Worm (Caenorhabditis elegans): Measurements from ENCODE around the gene vps-37.

vps-37 gene

DNA sequence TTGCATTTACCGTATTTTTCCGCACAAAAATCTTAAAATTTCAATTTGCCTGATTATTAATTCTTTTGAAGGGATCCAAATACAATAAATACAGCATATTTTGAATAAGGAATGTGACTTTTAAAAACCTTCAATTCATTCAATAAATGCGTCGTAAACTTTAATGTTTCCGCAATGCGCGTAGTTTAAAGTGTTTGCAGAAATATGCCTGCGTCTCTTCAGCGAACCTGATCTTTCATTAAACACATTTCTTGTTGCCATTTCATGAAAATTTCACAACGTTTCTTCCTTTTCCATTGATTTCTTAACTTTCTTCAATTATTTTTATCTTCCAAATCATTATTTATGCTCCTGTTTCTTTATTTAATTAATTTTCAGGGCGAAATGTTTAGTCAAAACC, at the start of gene vps-37:
vps-37 (plus strand) TSS at position 378 of the 400 bp plus-strand sequence.
- TF ChIP-seq pes-1 (GFP tag; IDR thresholded peaks at IDR 0.05) (peak; percentile 29; the same call in 1 of the 2 replicates), hmbx-1 (tag; optimal IDR thresholded peaks at IDR 0.05) (no peak), F13C5.2 (tag; optimal IDR thresholded peaks at IDR 0.05) (peak; percentile 20), ceh-36 (tag; optimal IDR thresholded peaks at IDR 0.05) (peak; percentile 14)

DNA sequence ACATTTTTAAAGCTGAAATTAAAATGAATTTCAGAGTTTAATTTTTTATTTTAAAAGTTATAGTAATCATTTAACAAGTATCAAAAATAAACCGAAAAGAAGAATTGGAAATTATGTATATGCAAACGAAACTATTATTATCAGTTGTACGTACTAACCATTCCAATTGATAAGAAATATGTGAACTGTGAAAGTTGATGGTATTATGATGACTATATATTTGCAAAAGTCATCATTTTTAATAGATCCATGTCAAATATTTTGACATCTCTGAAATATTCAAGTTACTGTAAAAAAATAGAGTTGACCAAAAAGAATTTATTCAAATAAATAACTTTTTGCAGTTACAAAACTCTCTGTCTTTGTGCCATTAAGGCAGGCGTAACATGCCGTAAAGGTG, 44.4 kb upstream of the vps-37 start, which contains the start of gene ugt-48:
ugt-48 (minus strand) TSS at position 12 of the 400 bp plus-strand sequence.
- TF ChIP-seq B0310.2 (tag; optimal IDR thresholded peaks at IDR 0.05): no peak
- TF ChIP-seq F13C5.2 (tag; optimal IDR thresholded peaks at IDR 0.05): no peak
- no peak for TF ChIP-seq ceh-13 (GFP tag; optimal IDR thresholded peaks at IDR 0.05)
- no peak for TF ChIP-seq ama-1 (optimal IDR thresholded peaks at IDR 0.05)
- no peak for TF ChIP-seq scrt-1 (GFP tag; IDR thresholded peaks at IDR 0.05)
- no peak for TF ChIP-seq tbx-37 (GFP tag; conservative IDR thresholded peaks at IDR 0.05)
- TF ChIP-seq tbx-11 (GFP tag; IDR thresholded peaks at IDR 0.05): no peak
- TF ChIP-seq pes-1 (GFP tag; IDR thresholded peaks at IDR 0.05): no peak
- TF ChIP-seq aly-1 (tag; optimal IDR thresholded peaks at IDR 0.05): no peak
- TF ChIP-seq tra-4 (tag; optimal IDR thresholded peaks at IDR 0.05): no peak
- no peak for TF ChIP-seq ceh-36 (tag; optimal IDR thresholded peaks at IDR 0.05)
- TF ChIP-seq hmg-4 (GFP tag; optimal IDR thresholded peaks at IDR 0.05): no peak
- no peak for TF ChIP-seq flt-1 (GFP tag; IDR thresholded peaks at IDR 0.05)
- TF ChIP-seq hnd-1 (tag; optimal IDR thresholded peaks at IDR 0.05): no peak
- no peak for TF ChIP-seq sea-1 (GFP tag; conservative IDR thresholded peaks at IDR 0.05)
- TF ChIP-seq hmbx-1 (tag; optimal IDR thresholded peaks at IDR 0.05): no peak
- TF ChIP-seq ets-7 (tag; optimal IDR thresholded peaks at IDR 0.05): no peak

- no peak for TF ChIP-seq ceh-36 (tag; optimal IDR thresholded peaks at IDR 0.05)
Measured at ce11 chrV:5548497-5548896, 44.0 kb upstream of the vps-37 start.

- no peak for TF ChIP-seq sea-1 (GFP tag; conservative IDR thresholded peaks at IDR 0.05)
Measured at ce11 chrV:5558590-5558989, 33.9 kb upstream of the vps-37 start, which contains the start of gene glb-5. TSS of gene glb-5 (plus strand) at chrV:5558890.

- no peak for TF ChIP-seq tbx-37 (GFP tag; conservative IDR thresholded peaks at IDR 0.05)
- no peak for TF ChIP-seq B0310.2 (tag; optimal IDR thresholded peaks at IDR 0.05)
- TF ChIP-seq ceh-36 (tag; optimal IDR thresholded peaks at IDR 0.05): no peak
- TF ChIP-seq flt-1 (GFP tag; IDR thresholded peaks at IDR 0.05): no peak
- TF ChIP-seq hnd-1 (tag; optimal IDR thresholded peaks at IDR 0.05): no peak
- TF ChIP-seq sea-1 (GFP tag; conservative IDR thresholded peaks at IDR 0.05): no peak
- no peak for TF ChIP-seq tbx-11 (GFP tag; IDR thresholded peaks at IDR 0.05)
- no peak for TF ChIP-seq hmg-4 (GFP tag; optimal IDR thresholded peaks at IDR 0.05)
- no peak for TF ChIP-seq ets-7 (tag; optimal IDR thresholded peaks at IDR 0.05)
- TF ChIP-seq pes-1 (GFP tag; IDR thresholded peaks at IDR 0.05): no peak
- no peak for TF ChIP-seq hmbx-1 (tag; optimal IDR thresholded peaks at IDR 0.05)
- TF ChIP-seq F13C5.2 (tag; optimal IDR thresholded peaks at IDR 0.05): no peak
- no peak for TF ChIP-seq aly-1 (tag; optimal IDR thresholded peaks at IDR 0.05)
- no peak for TF ChIP-seq ceh-13 (GFP tag; optimal IDR thresholded peaks at IDR 0.05)
- TF ChIP-seq tra-4 (tag; optimal IDR thresholded peaks at IDR 0.05): no peak
- TF ChIP-seq scrt-1 (GFP tag; IDR thresholded peaks at IDR 0.05): no peak
- TF ChIP-seq ama-1 (optimal IDR thresholded peaks at IDR 0.05): no peak
Measured at ce11 chrV:5559882-5560281, 32.6 kb upstream of the vps-37 start.

DNA sequence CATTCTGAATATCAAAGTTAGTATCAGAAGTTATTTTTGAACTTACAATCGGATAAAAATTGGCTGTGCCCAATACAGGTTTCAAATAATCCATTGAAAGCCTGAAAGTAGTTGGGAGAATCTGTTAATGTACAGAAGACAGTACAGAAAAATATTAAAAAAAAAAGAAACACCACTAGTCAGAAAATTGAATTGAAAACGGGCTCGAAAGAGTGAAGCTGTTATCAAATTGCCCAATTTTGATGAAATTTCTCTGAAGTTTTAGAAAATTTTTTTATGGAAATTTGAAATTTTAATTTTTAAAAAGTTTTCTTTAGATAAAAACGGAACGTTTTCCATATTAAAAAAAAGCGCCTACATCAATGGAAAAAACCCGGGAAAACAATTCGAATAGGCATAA, 25.4 kb upstream of the vps-37 start, which contains the start of gene C18C4.7:
C18C4.7 (minus strand) TSS at position 101 of the 400 bp plus-strand sequence.
- TF ChIP-seq flt-1 (GFP tag; IDR thresholded peaks at IDR 0.05): no peak
- TF ChIP-seq aly-1 (tag; optimal IDR thresholded peaks at IDR 0.05): no peak
- TF ChIP-seq ceh-13 (GFP tag; optimal IDR thresholded peaks at IDR 0.05): no peak
- no peak for TF ChIP-seq scrt-1 (GFP tag; IDR thresholded peaks at IDR 0.05)
- no peak for TF ChIP-seq B0310.2 (tag; optimal IDR thresholded peaks at IDR 0.05)
- TF ChIP-seq ceh-36 (tag; optimal IDR thresholded peaks at IDR 0.05): no peak
- TF ChIP-seq tbx-11 (GFP tag; IDR thresholded peaks at IDR 0.05): no peak
- no peak for TF ChIP-seq ama-1 (optimal IDR thresholded peaks at IDR 0.05)
- TF ChIP-seq hmbx-1 (tag; optimal IDR thresholded peaks at IDR 0.05): no peak
- TF ChIP-seq tra-4 (tag; optimal IDR thresholded peaks at IDR 0.05): no peak
- no peak for TF ChIP-seq hnd-1 (tag; optimal IDR thresholded peaks at IDR 0.05)
- no peak for TF ChIP-seq tbx-37 (GFP tag; conservative IDR thresholded peaks at IDR 0.05)
- no peak for TF ChIP-seq hmg-4 (GFP tag; optimal IDR thresholded peaks at IDR 0.05)
- no peak for TF ChIP-seq F13C5.2 (tag; optimal IDR thresholded peaks at IDR 0.05)
- no peak for TF ChIP-seq sea-1 (GFP tag; conservative IDR thresholded peaks at IDR 0.05)
- TF ChIP-seq pes-1 (GFP tag; IDR thresholded peaks at IDR 0.05): no peak
- no peak for TF ChIP-seq ets-7 (tag; optimal IDR thresholded peaks at IDR 0.05)

- no peak for TF ChIP-seq aly-1 (tag; optimal IDR thresholded peaks at IDR 0.05)
- no peak for TF ChIP-seq B0310.2 (tag; optimal IDR thresholded peaks at IDR 0.05)
Measured at ce11 chrV:5570433-5570832, 22.1 kb upstream of the vps-37 start, which contains the start of gene glb-6. TSS of gene glb-6 (minus strand) at chrV:5570533.

ce11 chrV:5571691-5572090, 20.8 kb upstream of the vps-37 start:
- TF ChIP-seq aly-1 (tag; optimal IDR thresholded peaks at IDR 0.05) (no peak), tbx-11 (GFP tag; IDR thresholded peaks at IDR 0.05) (no peak), hmbx-1 (tag; optimal IDR thresholded peaks at IDR 0.05) (no peak), F13C5.2 (tag; optimal IDR thresholded peaks at IDR 0.05) (no peak), pes-1 (GFP tag; IDR thresholded peaks at IDR 0.05) (no peak), ceh-36 (tag; optimal IDR thresholded peaks at IDR 0.05) (no peak), ama-1 (optimal IDR thresholded peaks at IDR 0.05) (no peak), hmg-4 (GFP tag; optimal IDR thresholded peaks at IDR 0.05) (no peak), sea-1 (GFP tag; conservative IDR thresholded peaks at IDR 0.05) (no peak), tbx-37 (GFP tag; conservative IDR thresholded peaks at IDR 0.05) (no peak), flt-1 (GFP tag; IDR thresholded peaks at IDR 0.05) (no peak), tra-4 (tag; optimal IDR thresholded peaks at IDR 0.05) (no peak), B0310.2 (tag; optimal IDR thresholded peaks at IDR 0.05) (no peak), scrt-1 (GFP tag; IDR thresholded peaks at IDR 0.05) (no peak), hnd-1 (tag; optimal IDR thresholded peaks at IDR 0.05) (no peak), ets-7 (tag; optimal IDR thresholded peaks at IDR 0.05) (no peak), ceh-13 (GFP tag; optimal IDR thresholded peaks at IDR 0.05) (no peak)
